Worm (Caenorhabditis elegans): ENCODE data around the gene F44E7.7.
A peak's percentile ranks its signal among the peaks of the same experiment; 100 is the strongest.

Gene F44E7.7

DNA sequence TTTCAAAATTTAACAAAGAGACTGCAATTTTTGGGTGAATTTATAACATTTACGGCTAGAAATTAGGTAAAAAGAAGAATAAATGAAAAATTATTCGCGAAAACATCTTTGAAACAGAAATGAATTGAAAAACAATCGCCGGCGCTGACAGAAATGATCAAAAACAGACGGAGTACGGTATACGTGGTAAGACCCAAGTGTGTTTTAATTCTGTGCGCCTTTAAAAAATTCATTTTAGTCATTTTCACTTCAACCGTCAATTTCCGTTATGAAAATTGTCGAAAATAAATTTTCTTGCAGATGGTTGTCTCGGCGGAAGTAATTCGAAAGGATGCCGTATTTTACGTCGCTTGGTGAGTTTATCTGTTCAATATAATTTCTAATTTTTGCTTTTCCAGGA lies 29.1 kb downstream of the F44E7.7 start, which contains the start of gene C53A3.3 (continued):
- no peak for TF ChIP-seq D1046.2 (GFP tag; IDR thresholded peaks at IDR 0.05)
- TF ChIP-seq daf-8 (GFP tag; IDR thresholded peaks at IDR 0.05), result no peak
- TF ChIP-seq Y105C5A.15 (GFP tag; IDR thresholded peaks at IDR 0.05), result no peak
- no peak for TF ChIP-seq Y5F2A.4 (GFP tag; optimal IDR thresholded peaks at IDR 0.05)
- TF ChIP-seq lin-39 (tag; optimal IDR thresholded peaks at IDR 0.05), result no peak
- no peak for TF ChIP-seq F49E8.2 (tag; optimal IDR thresholded peaks at IDR 0.05; ENCODE audit: borderline replicate concordance)
- TF ChIP-seq ceh-82 (tag; optimal IDR thresholded peaks at IDR 0.05), result no peak

- TF ChIP-seq set-16 (GFP tag; IDR thresholded peaks at IDR 0.05), result peak; percentile 83
- peak; percentile 2; the same call in 1 of the 2 replicates for TF ChIP-seq ceh-44 (GFP tag; IDR thresholded peaks at IDR 0.05)
These were observed 30.0 kb downstream of the F44E7.7 start, which contains the start of gene K09H11.11 for ce11 chrV:5755203-5755693. Gene K09H11.11, minus strand, starts transcription at chrV:5755253.

ce11 chrV:5753432-5753831 lies 31.8 kb downstream of the F44E7.7 start, which contains the start of gene pgph-1:
Gene pgph-1, minus strand, starts transcription at chrV:5753532.
- TF ChIP-seq zfp-3 (GFP tag; conservative IDR thresholded peaks at IDR 0.05), result no peak

ce11 chrV:5747519-5747918 lies 37.8 kb downstream of the F44E7.7 start, which contains the start of gene acds-10:
Gene acds-10, plus strand, starts transcription at chrV:5747819.
- TF ChIP-seq dpl-1 (GFP tag; optimal IDR thresholded peaks at IDR 0.05) (no peak), ceh-32 (tag; optimal IDR thresholded peaks at IDR 0.05; ENCODE audit: poor library complexity) (no peak), F26F4.8 (GFP tag; conservative IDR thresholded peaks at IDR 0.05) (no peak), ceh-62 (tag; optimal IDR thresholded peaks at IDR 0.05) (no peak), ceh-44 (GFP tag; IDR thresholded peaks at IDR 0.05) (no peak), lin-29 (GFP tag; IDR thresholded peaks at IDR 0.05) (no peak), skn-1 (tag; optimal IDR thresholded peaks at IDR 0.05) (no peak), dmd-8 (GFP tag; IDR thresholded peaks at IDR 0.05) (no peak), nhr-28 (tag; optimal IDR thresholded peaks at IDR 0.05) (peak; percentile 44), pqm-1 (tag; optimal IDR thresholded peaks at IDR 0.05) (peak; percentile 6), daf-8 (GFP tag; IDR thresholded peaks at IDR 0.05) (no peak), egl-27 (tag; optimal IDR thresholded peaks at IDR 0.05) (no peak), spr-3 (GFP tag; optimal IDR thresholded peaks at IDR 0.05) (no peak)

DNA sequence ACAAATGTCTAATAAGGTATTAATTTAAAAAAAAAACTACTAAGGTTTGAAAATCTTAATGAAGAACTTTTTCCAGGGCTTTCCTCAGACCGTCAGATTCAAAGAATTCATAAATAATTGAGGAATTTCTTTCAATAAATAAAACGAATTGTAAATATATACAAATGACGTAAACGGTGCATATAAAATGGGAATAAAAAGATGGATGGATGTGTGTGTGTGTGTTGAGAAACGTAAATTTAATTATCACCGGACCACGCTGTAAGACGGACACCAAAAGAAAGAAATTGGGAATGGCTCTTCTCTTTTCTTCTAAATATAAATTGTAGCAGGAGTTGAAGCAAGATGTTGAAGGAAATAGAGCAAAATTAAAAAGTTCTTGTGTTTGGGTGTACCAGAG lies 39.0 kb downstream of the F44E7.7 start:
- TF ChIP-seq unc-62 (GFP tag; optimal IDR thresholded peaks at IDR 0.05 in 1 of 2) (peak in 1 of 2 experiments; percentile 33), unc-62 (tag; optimal IDR thresholded peaks at IDR 0.05) (no peak), D1046.2 (GFP tag; IDR thresholded peaks at IDR 0.05) (no peak), mdt-29 (GFP tag; IDR thresholded peaks at IDR 0.05) (no peak)

DNA sequence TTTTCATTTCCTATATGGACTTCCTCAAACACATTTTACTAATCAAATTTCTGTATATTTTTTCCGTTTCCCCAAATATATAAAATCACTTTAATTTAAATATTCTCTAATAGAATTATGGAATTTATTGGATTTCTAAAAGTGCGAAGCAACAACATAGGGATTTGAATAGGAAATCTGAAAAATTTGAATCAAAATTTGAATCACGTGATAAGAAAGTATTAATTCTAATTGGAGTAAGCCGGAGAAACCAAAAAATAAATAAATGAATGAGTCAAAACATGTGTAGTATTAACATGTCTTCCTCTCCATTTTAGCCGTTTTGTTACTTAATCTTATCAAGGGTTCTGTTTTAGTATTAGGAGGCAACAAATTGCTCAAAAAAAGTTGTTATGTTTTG lies 44.0 kb downstream of the F44E7.7 start:
- no peak for TF ChIP-seq madf-9 (GFP tag; conservative IDR thresholded peaks at IDR 0.05)
- no peak for TF ChIP-seq vab-7 (GFP tag; IDR thresholded peaks at IDR 0.05)
- TF ChIP-seq ztf-7 (tag; optimal IDR thresholded peaks at IDR 0.05), result no peak
- no peak for TF ChIP-seq fos-1 (tag; optimal IDR thresholded peaks at IDR 0.05)
- no peak for TF ChIP-seq nhr-76 (tag; optimal IDR thresholded peaks at IDR 0.05)
- no peak for TF ChIP-seq daf-16 (GFP tag; optimal IDR thresholded peaks at IDR 0.05)
- TF ChIP-seq daf-16 (tag; optimal IDR thresholded peaks at IDR 0.05), result no peak
- TF ChIP-seq ceh-32 (tag; optimal IDR thresholded peaks at IDR 0.05; ENCODE audit: poor library complexity), result no peak
- TF ChIP-seq lin-39 (tag; optimal IDR thresholded peaks at IDR 0.05), result no peak
- no peak for TF ChIP-seq ztf-11 (tag; optimal IDR thresholded peaks at IDR 0.05)
- no peak for TF ChIP-seq lin-1 (GFP tag; IDR thresholded peaks at IDR 0.05)

All from whole organism, L4 larva.